Fruit fly (Drosophila melanogaster): ENCODE results near the gene gammaTub23C.

The gammaTub23C gene

DNA sequence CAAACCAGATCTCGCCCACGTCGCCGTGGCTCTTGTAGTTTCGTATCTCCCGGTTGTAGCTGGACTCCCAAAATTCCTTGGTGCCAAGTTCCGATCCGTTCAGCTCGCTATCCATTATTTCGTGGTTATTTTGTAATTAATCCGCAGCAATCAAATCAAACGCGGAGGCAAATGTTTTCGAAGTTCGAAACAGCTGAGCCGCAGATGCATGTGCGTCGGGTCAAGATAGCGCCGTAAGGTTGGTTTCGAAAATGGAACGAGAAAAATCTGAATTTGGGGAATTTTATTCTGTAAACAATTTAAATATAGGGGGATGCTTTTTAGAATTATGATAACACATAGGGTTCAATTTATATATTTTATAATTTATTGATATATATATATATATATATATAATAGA lies 6.4 kb downstream of the gammaTub23C start, which contains the start of gene CG9643 (continued):
- peak; percentile 39 for TF ChIP-seq CG10267 (tag; optimal IDR thresholded peaks at IDR 0.05)

DNA sequence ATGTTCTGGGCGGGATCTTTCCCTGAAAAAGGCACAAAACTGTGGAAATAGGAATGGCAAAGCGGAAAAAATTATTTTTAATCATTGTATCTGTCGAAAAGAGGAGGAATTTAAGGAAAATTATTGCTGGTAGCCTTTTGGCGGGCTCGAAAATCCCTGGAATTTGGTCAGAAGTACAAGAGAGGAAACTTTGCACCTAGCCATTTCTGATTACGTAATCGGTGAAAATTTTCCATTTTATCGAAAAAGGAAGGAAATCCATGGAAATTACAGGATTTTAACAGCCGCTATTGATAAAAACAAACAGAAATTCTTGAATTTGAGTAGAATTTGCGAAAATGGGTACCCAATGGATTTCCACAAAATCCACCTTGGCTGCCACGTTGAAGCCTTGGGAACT lies 14.1 kb downstream of the gammaTub23C start:
- TF ChIP-seq HLH54F (GFP tag; optimal IDR thresholded peaks at IDR 0.05) (no peak), CG1832 (GFP tag; optimal IDR thresholded peaks at IDR 0.05) (no peak), CG8290 (GFP tag; optimal IDR thresholded peaks at IDR 0.05) (no peak), CG8290 (tag; optimal IDR thresholded peaks at IDR 0.05) (no peak), Pdp1 (GFP tag; optimal IDR thresholded peaks at IDR 0.05) (peak in 1 of 2 experiments; percentile 92), CG10431 (GFP tag; optimal IDR thresholded peaks at IDR 0.05) (no peak)

DNA sequence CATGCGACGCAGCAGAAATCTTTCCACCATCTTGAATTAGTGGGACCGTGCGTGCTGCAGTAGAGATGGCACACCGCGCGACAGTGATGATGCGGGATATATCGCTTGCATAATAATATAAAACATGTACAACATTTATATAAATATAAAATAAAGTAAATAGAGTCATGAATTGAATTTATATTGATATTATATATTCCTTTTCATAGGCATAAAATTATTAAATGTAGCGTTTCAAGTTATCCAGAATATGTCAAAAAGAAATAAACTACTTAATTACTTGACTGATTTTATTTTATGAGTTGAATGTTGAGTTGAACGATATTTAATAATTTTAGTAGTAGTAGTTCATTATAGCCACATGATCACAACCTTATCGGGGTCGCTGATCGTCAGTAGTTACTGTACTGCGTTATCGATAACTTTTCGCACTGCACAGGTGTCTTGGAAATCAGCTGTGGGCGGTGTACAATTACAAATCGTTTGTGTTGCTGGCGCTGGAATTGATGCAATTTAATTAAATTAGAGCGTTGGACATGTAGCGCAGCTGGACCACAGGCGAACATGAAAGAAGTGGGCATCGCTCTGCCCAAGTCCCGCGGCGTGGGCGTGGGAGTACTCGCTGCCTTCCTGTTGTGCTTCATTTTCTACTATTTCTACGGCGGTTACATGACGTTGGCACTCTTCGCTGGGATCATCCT lies 15.1 kb downstream of the gammaTub23C start, which contains the start of the genes Chd1 and Bem46:
TSS of gene Chd1 (minus strand) at position 43 of the 701 bp plus-strand sequence.
TSS of gene Bem46 (plus strand) at position 436 of the 701 bp plus-strand sequence.
- TF ChIP-seq slbo (GFP tag; IDR thresholded peaks at IDR 0.05), result peak; percentile 93
- no peak for TF ChIP-seq bigmax (GFP tag; optimal IDR thresholded peaks at IDR 0.05)
- peak; percentile 87 for TF ChIP-seq CG17829 (tag; optimal IDR thresholded peaks at IDR 0.05)
- no peak for TF ChIP-seq CG11398 (GFP tag; optimal IDR thresholded peaks at IDR 0.05)
- TF ChIP-seq fd102C (GFP tag; optimal IDR thresholded peaks at IDR 0.05), result no peak
- peak; percentile 83 for TF ChIP-seq CG9437 (GFP tag; optimal IDR thresholded peaks at IDR 0.05)
- peak; percentile 54 for TF ChIP-seq CG6765 (GFP tag; optimal IDR thresholded peaks at IDR 0.05)
- peak; percentile 73 for TF ChIP-seq Atf6 (GFP tag; IDR thresholded peaks at IDR 0.05)
- peak; percentile 78 for TF ChIP-seq CG10366 (GFP tag; IDR thresholded peaks at IDR 0.05)
- peak; percentile 67 for TF ChIP-seq CG3407 (GFP tag; optimal IDR thresholded peaks at IDR 0.05)
- TF ChIP-seq rib (GFP tag; IDR thresholded peaks at IDR 0.05), result peak; percentile 78
- TF ChIP-seq aop (GFP tag; IDR thresholded peaks at IDR 0.05), result peak; percentile 53; the same call in 1 of the 2 replicates
- TF ChIP-seq cas (GFP tag; IDR thresholded peaks at IDR 0.05), result no peak; the same call in 1 of the 2 replicates
- no peak for TF ChIP-seq luna (GFP tag; optimal IDR thresholded peaks at IDR 0.05)
- TF ChIP-seq ssp (GFP tag; IDR thresholded peaks at IDR 0.05), result peak; percentile 78
- peak; percentile 82 for TF ChIP-seq slou (GFP tag; optimal IDR thresholded peaks at IDR 0.05)
- TF ChIP-seq MTF-1 (GFP tag; optimal IDR thresholded peaks at IDR 0.05; ENCODE audit: borderline replicate concordance), result peak; percentile 37
- peak; percentile 84 for TF ChIP-seq Rfx (GFP tag; IDR thresholded peaks at IDR 0.05)
- peak; percentile 46 for TF ChIP-seq CG3995 (GFP tag; optimal IDR thresholded peaks at IDR 0.05)
- peak; percentile 42; the same call in 1 of the 2 replicates for TF ChIP-seq gsb (GFP tag; IDR thresholded peaks at IDR 0.05)
- peak; percentile 67 for TF ChIP-seq chm (GFP tag; IDR thresholded peaks at IDR 0.05)
- TF ChIP-seq nerfin-2 (GFP tag; IDR thresholded peaks at IDR 0.05; ENCODE audit: partially characterized antibody), result no peak
- peak; percentile 88 for TF ChIP-seq CG18619 (GFP tag; optimal IDR thresholded peaks at IDR 0.05)
- peak; percentile 90 for TF ChIP-seq CG16815 (GFP tag; optimal IDR thresholded peaks at IDR 0.05)
- TF ChIP-seq Eip74EF (GFP tag; optimal IDR thresholded peaks at IDR 0.05), result no peak
- no peak for TF ChIP-seq gsb-n (tag; optimal IDR thresholded peaks at IDR 0.05)
- TF ChIP-seq fd3F (GFP tag; optimal IDR thresholded peaks at IDR 0.05), result peak; percentile 84
- no peak; the same call in 1 of the 2 replicates for TF ChIP-seq seq (GFP tag; IDR thresholded peaks at IDR 0.05)
- TF ChIP-seq her (GFP tag; optimal IDR thresholded peaks at IDR 0.05), result peak; percentile 24
- TF ChIP-seq Blimp-1 (GFP tag; optimal IDR thresholded peaks at IDR 0.05), result no peak
- no peak for TF ChIP-seq sqz (GFP tag; optimal IDR thresholded peaks at IDR 0.05)
- TF ChIP-seq Hr39 (optimal IDR thresholded peaks at IDR 0.05), result no peak
- TF ChIP-seq fru (optimal IDR thresholded peaks at IDR 0.05), result no peak
- TF ChIP-seq CG7372 (GFP tag; IDR thresholded peaks at IDR 0.05), result peak; percentile 78
- peak; percentile 48 for TF ChIP-seq Dad (GFP tag; optimal IDR thresholded peaks at IDR 0.05)
- TF ChIP-seq so (GFP tag; IDR thresholded peaks at IDR 0.05), result peak; percentile 78
- TF ChIP-seq CG10565 (GFP tag; optimal IDR thresholded peaks at IDR 0.05), result peak; percentile 19
- TF ChIP-seq sc (optimal IDR thresholded peaks at IDR 0.05), result no peak
- TF ChIP-seq sc (GFP tag; optimal IDR thresholded peaks at IDR 0.05), result no peak
- TF ChIP-seq Hey (tag; optimal IDR thresholded peaks at IDR 0.05), result no peak
- peak; percentile 74; the same call in 1 of the 2 replicates for TF ChIP-seq danr (GFP tag; IDR thresholded peaks at IDR 0.05)
